Worm (Caenorhabditis elegans): Measurements from ENCODE around the gene sra-8.

Gene sra-8

ce11 chrII:9573412-9573811 lies 35.9 kb downstream of the sra-8 start (continued):
- TF ChIP-seq arid-1 (GFP tag; conservative IDR thresholded peaks at IDR 0.05) = no peak
- TF ChIP-seq saeg-2 (GFP tag; IDR thresholded peaks at IDR 0.05) = no peak
- no peak for TF ChIP-seq lin-38 (GFP tag; IDR thresholded peaks at IDR 0.05)
- TF ChIP-seq nhr-28 (tag; optimal IDR thresholded peaks at IDR 0.05) = peak; percentile 41
- TF ChIP-seq sdz-12 (GFP tag; optimal IDR thresholded peaks at IDR 0.05) = no peak
- no peak for TF ChIP-seq tag-97 (GFP tag; IDR thresholded peaks at IDR 0.05)
- TF ChIP-seq nhr-77 (tag; optimal IDR thresholded peaks at IDR 0.05) = no peak
- TF ChIP-seq R02D3.7 (tag; optimal IDR thresholded peaks at IDR 0.05) = no peak

- peak in 1 of 2 experiments; percentile 60 for TF ChIP-seq unc-62 (GFP tag; optimal IDR thresholded peaks at IDR 0.05 in 1 of 2)
- TF ChIP-seq unc-62 (tag; optimal IDR thresholded peaks at IDR 0.05) = no peak
- TF ChIP-seq ceh-32 (tag; optimal IDR thresholded peaks at IDR 0.05; ENCODE audit: poor library complexity) = no peak
- 0 out of 2 replicates have a peak, but pooled peaks have one; percentile 58 for TF ChIP-seq egl-43 (GFP tag; IDR thresholded peaks at IDR 0.05)
- peak; percentile 1 for TF ChIP-seq rbr-2 (tag; optimal IDR thresholded peaks at IDR 0.05)
- peak; percentile 15 for TF ChIP-seq mes-2 (tag; optimal IDR thresholded peaks at IDR 0.05; ENCODE audit: poor library complexity, severe bottlenecking)
- no peak for TF ChIP-seq nhr-102 (tag; optimal IDR thresholded peaks at IDR 0.05)
- 0 out of 2 replicates have a peak, but pooled peaks have one; percentile 43 for TF ChIP-seq F44E2.7 (GFP tag; IDR thresholded peaks at IDR 0.05)
These were observed 36.9 kb downstream of the sra-8 start for ce11 chrII:9574406-9574805.

- TF ChIP-seq daf-8 (GFP tag; IDR thresholded peaks at IDR 0.05) (no peak), unc-62 (GFP tag; optimal IDR thresholded peaks at IDR 0.05 in 1 of 2) (peak in 1 of 2 experiments; percentile 83), unc-62 (tag; optimal IDR thresholded peaks at IDR 0.05) (no peak)
These were observed 38.1 kb downstream of the sra-8 start, which contains the start of gene exc-7 for ce11 chrII:9575670-9576069. Gene exc-7, plus strand, starts transcription at chrII:9575970.

- no peak for TF ChIP-seq nhr-10 (tag; optimal IDR thresholded peaks at IDR 0.05)
- no peak for TF ChIP-seq lim-7 (GFP tag; IDR thresholded peaks at IDR 0.05)
- TF ChIP-seq hmg-1.1 (GFP tag; IDR thresholded peaks at IDR 0.05) = 0 out of 2 replicates have a peak, but pooled peaks have one; percentile 32
- no peak for TF ChIP-seq snpc-4 (tag; optimal IDR thresholded peaks at IDR 0.05)
These were observed 39.2 kb downstream of the sra-8 start for ce11 chrII:9576707-9577106.

ce11 chrII:9577630-9578029 lies 40.1 kb downstream of the sra-8 start:
- TF ChIP-seq zip-2 (tag; optimal IDR thresholded peaks at IDR 0.05) (no peak), mep-1 (tag; optimal IDR thresholded peaks at IDR 0.05) (no peak), pqm-1 (tag; optimal IDR thresholded peaks at IDR 0.05) (no peak), egl-43 (GFP tag; IDR thresholded peaks at IDR 0.05) (0 out of 2 replicates have a peak, but pooled peaks have one; percentile 11), mes-2 (tag; optimal IDR thresholded peaks at IDR 0.05; ENCODE audit: poor library complexity, severe bottlenecking) (no peak)

- TF ChIP-seq nhr-28 (tag; optimal IDR thresholded peaks at IDR 0.05) = no peak
- no peak for TF ChIP-seq aha-1 (tag)
- no peak for TF ChIP-seq nhr-48 (tag; optimal IDR thresholded peaks at IDR 0.05)
- no peak for TF ChIP-seq madf-5 (GFP tag; IDR thresholded peaks at IDR 0.05)
- TF ChIP-seq lin-38 (GFP tag; IDR thresholded peaks at IDR 0.05) = no peak
- no peak for TF ChIP-seq rbr-2 (tag; optimal IDR thresholded peaks at IDR 0.05)
- TF ChIP-seq dve-1 (tag; optimal IDR thresholded peaks at IDR 0.05; ENCODE audit: insufficient read depth) = no peak
- no peak for TF ChIP-seq cey-2 (tag; optimal IDR thresholded peaks at IDR 0.05; ENCODE audit: borderline replicate concordance, insufficient read depth)
- no peak for TF ChIP-seq skn-1 (tag; optimal IDR thresholded peaks at IDR 0.05)
These were observed 45.9 kb downstream of the sra-8 start, which contains the start of gene wee-1.1 for ce11 chrII:9583461-9583860. Gene wee-1.1, minus strand, starts transcription at chrII:9583561.
